Worm (Caenorhabditis elegans) whole organism, mixed stage, embryonic: ENCODE results near the gene icd-1.

Experiments used
- M03D4.4 ChIP-seq: sonication (generic microtip); optimal IDR thresholded peaks from 2 replicates; lab custom pipeline; 2017; ENCODE audit warnings: mild to moderate bottlenecking, missing genetic modification characterization, missing compliant biosample characterization
- bed-3 ChIP-seq: fragments of 200-800 bp; sonication (Bioruptor generic); optimal IDR thresholded peaks from 3 replicates; lab custom pipeline; 2018; ENCODE audit warnings: mild to moderate bottlenecking, missing genetic modification characterization, moderate library complexity, missing compliant biosample characterization
- blmp-1 ChIP-seq: fragments of 150-350 bp; optimal IDR thresholded peaks from 2 replicates; lab custom pipeline; 2014; ENCODE audit warnings: missing biosample characterization, missing genetic modification characterization
- ceh-39 ChIP-seq: fragments of 150-350 bp; optimal IDR thresholded peaks from 2 replicates; lab custom pipeline; 2014; ENCODE audit warnings: missing biosample characterization, missing genetic modification characterization
- ceh-43 ChIP-seq: fragments of 200-800 bp; sonication (Bioruptor generic); optimal IDR thresholded peaks from 2 replicates; lab custom pipeline; 2018; ENCODE audit warnings: mild to moderate bottlenecking, missing genetic modification characterization, moderate library complexity, missing compliant biosample characterization
- ceh-83 ChIP-seq: fragments of 200-800 bp; sonication (Bioruptor generic); optimal IDR thresholded peaks from 2 replicates; lab custom pipeline; 2018; ENCODE audit warnings: mild to moderate bottlenecking, missing genetic modification characterization, missing compliant biosample characterization
- cnd-1 ChIP-seq: fragments of 200-800 bp; sonication (Bioruptor generic); optimal IDR thresholded peaks from 2 replicates; lab custom pipeline; 2018; ENCODE audit warnings: mild to moderate bottlenecking, missing genetic modification characterization, missing compliant biosample characterization
- elt-1 ChIP-seq: sonication (generic microtip); optimal IDR thresholded peaks from 2 replicates; lab custom pipeline; 2017; ENCODE audit warnings: missing genetic modification characterization, mild to moderate bottlenecking, missing compliant biosample characterization, antibody characterized with exemption, moderate library complexity, borderline replicate concordance; ENCODE audit not compliant: insufficient read depth
- elt-3 ChIP-seq: fragments of 150-350 bp; optimal IDR thresholded peaks from 2 replicates; lab custom pipeline; 2014; ENCODE audit warnings: missing biosample characterization, missing genetic modification characterization
- flh-1 ChIP-seq: fragments of 200-800 bp; sonication (Bioruptor generic); optimal IDR thresholded peaks from 2 replicates; lab custom pipeline; 2018; ENCODE audit warnings: mild to moderate bottlenecking, missing genetic modification characterization, moderate library complexity, missing compliant biosample characterization
- hlh-1 ChIP-seq: fragments of 150-350 bp; optimal IDR thresholded peaks from 2 replicates; lab custom pipeline; 2014; ENCODE audit warnings: missing biosample characterization, missing genetic modification reagents, missing genetic modification characterization
- lin-13 ChIP-seq: fragments of 150-350 bp; optimal IDR thresholded peaks from 2 replicates; lab custom pipeline; 2014; ENCODE audit warnings: missing biosample characterization, missing genetic modification characterization
- lin-32 ChIP-seq: fragments of 200-800 bp; sonication (Bioruptor generic); optimal IDR thresholded peaks from 2 replicates; lab custom pipeline; 2018; ENCODE audit warnings: mild to moderate bottlenecking, missing genetic modification characterization, missing compliant biosample characterization
- lsy-2 ChIP-seq: fragments of 150-350 bp; optimal IDR thresholded peaks from 2 replicates; lab custom pipeline; 2014; ENCODE audit warnings: missing biosample characterization, missing genetic modification characterization
- mab-5 ChIP-seq: fragments of 150-350 bp; optimal IDR thresholded peaks from 2 replicates; lab custom pipeline; 2014; ENCODE audit warnings: missing biosample characterization, missing genetic modification characterization
- mep-1 ChIP-seq: fragments of 150-350 bp; optimal IDR thresholded peaks from 2 replicates; lab custom pipeline; 2017; ENCODE audit warnings: missing biosample characterization, missing genetic modification reagents, missing genetic modification characterization, inconsistent platforms
- nhr-12 ChIP-seq: fragments of 150-350 bp; optimal IDR thresholded peaks from 2 replicates; lab custom pipeline; 2014; ENCODE audit warnings: missing biosample characterization, missing genetic modification characterization
- nhr-2 ChIP-seq: fragments of 150-350 bp; optimal IDR thresholded peaks from 2 replicates; lab custom pipeline; 2014; ENCODE audit warnings: missing biosample characterization, missing genetic modification characterization
- nhr-237 ChIP-seq: fragments of 150-350 bp; optimal IDR thresholded peaks from 2 replicates; lab custom pipeline; 2014; ENCODE audit warnings: missing biosample characterization, missing genetic modification characterization
- nhr-28 ChIP-seq: fragments of 150-350 bp; optimal IDR thresholded peaks from 2 replicates; lab custom pipeline; 2014; ENCODE audit warnings: missing biosample characterization, missing genetic modification characterization
- pha-4 ChIP-seq: fragments of 150-350 bp; optimal IDR thresholded peaks from 2 replicates; lab custom pipeline; 2018; ENCODE audit warnings: missing biosample characterization, missing genetic modification reagents, missing genetic modification characterization
- sem-2 ChIP-seq: fragments of 200-800 bp; sonication (Bioruptor generic); optimal IDR thresholded peaks from 2 replicates; lab custom pipeline; 2018; ENCODE audit warnings: mild to moderate bottlenecking, missing genetic modification characterization, missing compliant biosample characterization
- snpc-4 ChIP-seq: fragments of 150-350 bp; optimal IDR thresholded peaks from 2 replicates; lab custom pipeline; 2014; ENCODE audit warnings: missing biosample characterization, missing genetic modification characterization
- sptf-1 ChIP-seq: sonication (generic microtip); optimal IDR thresholded peaks from 2 replicates; lab custom pipeline; 2017; ENCODE audit warnings: mild to moderate bottlenecking, missing genetic modification characterization, moderate library complexity, missing compliant biosample characterization
- tbx-8 ChIP-seq: fragments of 200-800 bp; sonication (Bioruptor generic); optimal IDR thresholded peaks from 2 replicates; lab custom pipeline; 2018; ENCODE audit warnings: mild to moderate bottlenecking, missing genetic modification characterization, moderate library complexity, missing compliant biosample characterization
- unc-120 ChIP-seq: sonication (generic microtip); optimal IDR thresholded peaks from 2 replicates; lab custom pipeline; 2017; ENCODE audit warnings: missing genetic modification characterization, missing compliant biosample characterization; ENCODE audit not compliant: poor library complexity, severe bottlenecking
- unc-39 ChIP-seq: fragments of 150-350 bp; optimal IDR thresholded peaks from 2 replicates; lab custom pipeline; 2014; ENCODE audit warnings: missing biosample characterization, missing genetic modification characterization
- unc-62 ChIP-seq: fragments of 150-350 bp; optimal IDR thresholded peaks from 2 replicates; lab custom pipeline; 2014; ENCODE audit warnings: missing biosample characterization, missing genetic modification reagents, missing genetic modification characterization
- zip-8 ChIP-seq: fragments of 150-350 bp; optimal IDR thresholded peaks from 2 replicates; lab custom pipeline; 2014; ENCODE audit warnings: missing biosample characterization, missing genetic modification characterization
- ztf-11 ChIP-seq: fragments of 150-350 bp; optimal IDR thresholded peaks from 2 replicates; lab custom pipeline; 2014; ENCODE audit warnings: missing biosample characterization, missing genetic modification characterization

icd-1 gene

DNA sequence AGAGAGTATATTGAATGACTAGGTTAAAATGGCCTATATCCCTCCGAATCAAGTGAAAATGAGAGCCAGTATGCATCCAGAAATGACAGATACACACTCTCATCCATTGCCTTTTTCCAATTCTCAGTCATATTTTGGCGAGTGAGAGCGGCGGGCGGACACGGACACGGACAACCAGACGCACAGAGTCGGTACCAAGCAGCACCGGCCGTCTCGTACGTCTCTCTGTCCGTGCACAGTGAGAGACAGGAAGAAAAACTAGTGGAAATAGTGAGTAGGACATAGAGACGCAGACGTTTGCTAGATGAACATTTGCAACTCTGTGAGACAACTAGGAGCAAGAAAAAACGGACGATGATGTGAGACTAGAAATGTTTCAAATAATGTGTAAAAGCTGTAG is 25.2 kb downstream of the icd-1 start:
- TF ChIP-seq nhr-28 (tag; lab: Kevin White, UChicago) (no peak), nhr-2 (peak; percentile 35), cnd-1 (tag; lab: Kevin White, UChicago) (no peak), bed-3 (no peak), lin-32 (GFP tag; lab: Kevin White, UChicago) (no peak), unc-120 (tag; lab: Kevin White, UChicago) (peak; percentile 5), blmp-1 (tag; lab: Kevin White, UChicago) (no peak), unc-39 (tag; lab: Kevin White, UChicago) (no peak), elt-3 (tag; lab: Kevin White, UChicago) (no peak), pha-4 (tag; lab: Kevin White, UChicago) (peak; percentile 11), ceh-39 (tag; lab: Kevin White, UChicago) (no peak), sptf-1 (tag; lab: Kevin White, UChicago) (no peak), ceh-43 (GFP tag; lab: Kevin White, UChicago) (no peak), unc-62 (GFP tag; lab: Kevin White, UChicago) (peak; percentile 7), mab-5 (tag; lab: Kevin White, UChicago) (no peak), flh-1 (GFP tag; lab: Kevin White, UChicago) (no peak), elt-1 (no peak), zip-8 (tag; lab: Kevin White, UChicago) (no peak)

DNA sequence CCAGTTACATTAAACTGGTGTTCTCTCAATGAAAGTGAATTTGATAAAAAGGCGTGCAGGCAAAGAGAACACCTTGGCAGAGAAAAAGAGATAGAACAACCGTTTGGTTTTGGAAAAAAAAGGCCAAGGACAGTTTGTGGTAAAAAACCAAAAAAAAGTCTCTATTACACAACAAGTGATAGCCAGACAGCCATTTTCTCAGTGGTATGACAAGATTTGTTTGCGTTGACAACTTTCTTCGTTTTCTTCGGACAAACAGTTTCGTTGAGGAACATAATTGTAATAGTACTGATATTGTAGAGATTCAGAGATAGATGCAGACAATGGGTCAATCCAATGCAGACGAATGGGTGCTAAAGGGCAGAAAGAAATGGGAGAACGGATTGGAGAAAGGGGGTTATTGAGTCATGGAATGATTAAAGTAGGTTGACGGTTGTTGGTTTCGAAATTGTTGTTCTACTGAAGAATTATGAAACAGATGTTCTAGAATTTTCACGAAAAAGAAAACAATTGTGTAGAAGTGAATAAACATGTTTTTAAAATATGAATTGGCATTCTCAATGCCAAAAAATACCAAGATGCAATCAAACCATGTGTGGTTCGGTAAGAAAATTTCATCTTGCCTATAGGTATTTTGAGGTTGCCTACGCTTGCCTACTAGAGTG is 26.1 kb downstream of the icd-1 start:
- TF ChIP-seq sem-2 (no peak), bed-3 (no peak), ceh-43 (GFP tag; lab: Kevin White, UChicago) (no peak)

DNA sequence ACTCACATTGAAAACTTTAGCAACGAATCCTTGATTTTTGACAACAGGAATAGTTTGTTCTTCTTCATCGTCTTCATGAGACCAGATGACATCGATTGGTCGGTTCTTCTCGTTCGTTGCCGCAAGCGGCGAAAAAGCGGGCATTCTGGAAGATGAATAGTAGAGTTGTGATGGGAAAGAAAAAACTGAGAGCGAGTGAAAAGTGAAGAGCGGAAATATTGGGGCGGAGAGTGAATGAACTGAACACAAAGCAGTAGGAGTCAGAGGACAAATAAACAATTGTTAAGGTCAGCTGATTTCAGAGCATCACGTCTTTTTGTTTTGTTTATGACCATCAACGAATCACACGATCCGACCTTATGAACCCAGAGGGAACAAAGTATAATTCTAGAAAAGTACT is 27.2 kb downstream of the icd-1 start, which contains the start of gene F18C5.10:
F18C5.10 (minus strand) TSS at position 145 of the 400 bp plus-strand sequence.
- TF ChIP-seq sem-2 (no peak), lin-13 (tag; lab: Kevin White, UChicago) (no peak), pha-4 (tag; lab: Kevin White, UChicago) (no peak), cnd-1 (tag; lab: Kevin White, UChicago) (no peak), elt-3 (tag; lab: Kevin White, UChicago) (no peak), ceh-43 (GFP tag; lab: Kevin White, UChicago) (no peak), nhr-28 (tag; lab: Kevin White, UChicago) (no peak), sptf-1 (tag; lab: Kevin White, UChicago) (no peak)

DNA sequence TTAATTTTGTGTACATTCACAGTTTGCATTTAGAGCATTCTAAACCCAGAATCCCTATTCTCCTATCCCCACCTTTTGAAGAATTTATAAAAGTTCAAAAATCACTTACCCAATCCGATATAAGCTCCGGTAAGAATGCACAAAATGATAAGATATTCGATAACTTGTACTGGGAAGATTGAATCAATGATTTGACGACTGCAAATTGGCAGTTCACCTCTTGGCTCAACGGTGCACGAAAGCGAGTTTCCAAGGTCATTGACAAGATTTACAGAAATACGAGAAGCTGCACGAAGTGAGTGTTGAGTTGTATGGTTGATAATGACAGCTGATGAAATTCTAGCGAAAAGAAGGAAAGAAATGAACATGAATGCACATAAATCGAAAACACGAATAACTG is 28.2 kb downstream of the icd-1 start:
- TF ChIP-seq mep-1 (tag; lab: Kevin White, UChicago) = no peak
- TF ChIP-seq M03D4.4 (tag; lab: Kevin White, UChicago) = no peak
- no peak for TF ChIP-seq unc-120 (tag; lab: Kevin White, UChicago)
- no peak for TF ChIP-seq tbx-8 (GFP tag; lab: Kevin White, UChicago)
- TF ChIP-seq sem-2 = no peak
- no peak for TF ChIP-seq flh-1 (GFP tag; lab: Kevin White, UChicago)
- TF ChIP-seq lsy-2 (tag; lab: Kevin White, UChicago) = no peak
- TF ChIP-seq cnd-1 (tag; lab: Kevin White, UChicago) = no peak
- TF ChIP-seq mab-5 (tag; lab: Kevin White, UChicago) = no peak
- no peak for TF ChIP-seq nhr-12 (tag; lab: Kevin White, UChicago)
- TF ChIP-seq snpc-4 = no peak
- TF ChIP-seq unc-39 (tag; lab: Kevin White, UChicago) = no peak
- TF ChIP-seq elt-3 (tag; lab: Kevin White, UChicago) = no peak
- no peak for TF ChIP-seq bed-3
- TF ChIP-seq ceh-83 (GFP tag; lab: Kevin White, UChicago) = no peak
- no peak for TF ChIP-seq nhr-237 (tag; lab: Kevin White, UChicago)
- TF ChIP-seq unc-62 (GFP tag; lab: Kevin White, UChicago) = no peak

DNA sequence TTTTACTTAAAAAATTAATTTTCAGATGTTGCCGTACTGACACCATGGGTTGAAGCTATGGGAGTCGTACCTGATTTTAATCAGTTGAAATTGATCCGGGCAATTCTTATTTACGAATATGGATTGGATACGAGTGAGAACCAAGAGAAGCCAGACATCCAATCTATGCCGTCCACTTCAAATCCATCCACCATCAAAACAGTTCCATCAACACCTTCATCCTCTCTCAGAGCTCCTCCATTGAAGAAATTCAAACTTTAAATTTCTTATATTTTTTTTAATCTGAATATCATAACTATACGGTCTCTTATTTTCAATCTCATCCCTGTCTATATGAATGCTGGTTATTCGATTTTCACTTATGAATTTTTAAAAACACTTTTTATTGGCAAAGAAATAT is 29.6 kb downstream of the icd-1 start:
- no peak for TF ChIP-seq nhr-12 (tag; lab: Kevin White, UChicago)
- TF ChIP-seq cnd-1 (tag; lab: Kevin White, UChicago) = no peak
- no peak for TF ChIP-seq sptf-1 (tag; lab: Kevin White, UChicago)
- TF ChIP-seq mep-1 (tag; lab: Kevin White, UChicago) = no peak
- no peak for TF ChIP-seq lin-32 (GFP tag; lab: Kevin White, UChicago)
- TF ChIP-seq ceh-39 (tag; lab: Kevin White, UChicago) = no peak
- no peak for TF ChIP-seq ceh-43 (GFP tag; lab: Kevin White, UChicago)
- TF ChIP-seq ztf-11 (tag; lab: Kevin White, UChicago) = no peak
- no peak for TF ChIP-seq nhr-2
- TF ChIP-seq unc-62 (GFP tag; lab: Kevin White, UChicago) = no peak
- TF ChIP-seq M03D4.4 (tag; lab: Kevin White, UChicago) = no peak
- no peak for TF ChIP-seq elt-1
- no peak for TF ChIP-seq hlh-1 (tag; lab: Kevin White, UChicago)
- no peak for TF ChIP-seq unc-120 (tag; lab: Kevin White, UChicago)
- TF ChIP-seq bed-3 = no peak
- no peak for TF ChIP-seq nhr-28 (tag; lab: Kevin White, UChicago)
